Worm (Caenorhabditis elegans): ENCODE measurements around the gene zig-3.

The zig-3 gene

ce11 chrX:7953695-7954094, 23.1 kb downstream of the zig-3 start:
- TF ChIP-seq efl-1 (optimal IDR thresholded peaks at IDR 0.05) (no peak), efl-1 (GFP tag; optimal IDR thresholded peaks at IDR 0.05 in 1 of 2) (peak in 1 of 2 experiments; percentile 8), ztf-4 (tag; optimal IDR thresholded peaks at IDR 0.05) (no peak), nhr-77 (tag; optimal IDR thresholded peaks at IDR 0.05) (no peak), alr-1 (tag; optimal IDR thresholded peaks at IDR 0.05; ENCODE audit: borderline replicate concordance) (no peak)

DNA sequence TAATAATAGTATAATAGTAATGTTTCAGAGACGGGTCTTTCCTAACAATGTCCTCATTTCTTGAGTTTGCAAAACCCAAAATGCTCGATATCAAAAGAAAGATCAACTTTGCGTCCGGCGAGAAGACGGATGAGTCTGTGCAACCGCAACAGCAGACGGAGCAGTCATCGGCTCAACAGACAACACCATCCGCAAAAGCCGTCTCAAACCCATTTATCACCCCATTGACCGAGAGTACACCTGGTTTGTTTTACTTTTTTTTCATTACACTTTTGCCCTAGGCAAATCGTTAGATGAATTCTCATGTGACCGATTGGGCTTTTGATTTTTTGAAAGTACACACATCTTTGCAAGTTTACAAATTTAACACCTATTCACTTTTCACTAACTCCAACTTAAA, 23.8 kb downstream of the zig-3 start, which contains the start of gene dct-1:
dct-1 (plus strand) TSS at position 27 of the 400 bp plus-strand sequence.
- TF ChIP-seq egl-27 (tag; optimal IDR thresholded peaks at IDR 0.05): no peak
- peak; percentile 13 for TF ChIP-seq ztf-4 (tag; optimal IDR thresholded peaks at IDR 0.05)
- no peak for TF ChIP-seq elt-3 (tag; optimal IDR thresholded peaks at IDR 0.05)
- TF ChIP-seq unc-62 (GFP tag; optimal IDR thresholded peaks at IDR 0.05): no peak
- no peak for TF ChIP-seq hlh-4 (tag; optimal IDR thresholded peaks at IDR 0.05)
- TF ChIP-seq F16B12.6 (tag; optimal IDR thresholded peaks at IDR 0.05): no peak
- TF ChIP-seq irx-1 (tag; optimal IDR thresholded peaks at IDR 0.05): peak; percentile 8
- no peak for TF ChIP-seq dpl-1 (GFP tag; optimal IDR thresholded peaks at IDR 0.05)
- TF ChIP-seq dsc-1 (tag; optimal IDR thresholded peaks at IDR 0.05): no peak
- TF ChIP-seq mep-1 (tag; optimal IDR thresholded peaks at IDR 0.05): no peak
- TF ChIP-seq C34B4.2 (tag; optimal IDR thresholded peaks at IDR 0.05): no peak
- no peak for TF ChIP-seq ceh-88 (GFP tag; IDR thresholded peaks at IDR 0.05)
- TF ChIP-seq ztf-11 (tag; optimal IDR thresholded peaks at IDR 0.05): no peak
- no peak for TF ChIP-seq nhr-76 (tag; optimal IDR thresholded peaks at IDR 0.05)
- TF ChIP-seq zag-1 (tag; optimal IDR thresholded peaks at IDR 0.05): no peak
- no peak for TF ChIP-seq ceh-63 (GFP tag; optimal IDR thresholded peaks at IDR 0.05)
- TF ChIP-seq nhr-12 (tag; optimal IDR thresholded peaks at IDR 0.05): no peak
- TF ChIP-seq ama-1 (optimal IDR thresholded peaks at IDR 0.05): no peak
- no peak for TF ChIP-seq aha-1 (tag; optimal IDR thresholded peaks at IDR 0.05)
- no peak for TF ChIP-seq vab-15 (tag; optimal IDR thresholded peaks at IDR 0.05)
- no peak for TF ChIP-seq tbx-2 (tag; optimal IDR thresholded peaks at IDR 0.05)
- TF ChIP-seq nhr-84 (tag; optimal IDR thresholded peaks at IDR 0.05): no peak
- peak; percentile 0 for TF ChIP-seq nhr-47 (tag; optimal IDR thresholded peaks at IDR 0.05)
- no peak for TF ChIP-seq aly-2 (tag; optimal IDR thresholded peaks at IDR 0.05)
- no peak for TF ChIP-seq zip-4 (GFP tag; optimal IDR thresholded peaks at IDR 0.05)
- no peak for TF ChIP-seq C04F5.9 (tag; optimal IDR thresholded peaks at IDR 0.05)
- TF ChIP-seq ceh-8 (GFP tag; optimal IDR thresholded peaks at IDR 0.05): no peak
- no peak for TF ChIP-seq nhr-90 (tag; optimal IDR thresholded peaks at IDR 0.05; ENCODE audit: poor library complexity)
- TF ChIP-seq xbp-1 (tag; optimal IDR thresholded peaks at IDR 0.05): no peak
- TF ChIP-seq ets-5 (GFP tag; IDR thresholded peaks at IDR 0.05): no peak
- no peak for TF ChIP-seq efl-1 (optimal IDR thresholded peaks at IDR 0.05)
- peak in 1 of 2 experiments; percentile 55 for TF ChIP-seq efl-1 (GFP tag; optimal IDR thresholded peaks at IDR 0.05 in 1 of 2)
- TF ChIP-seq sup-37 (GFP tag; optimal IDR thresholded peaks at IDR 0.05): no peak
- no peak for TF ChIP-seq unc-86 (tag; optimal IDR thresholded peaks at IDR 0.05)
- peak; percentile 16 for TF ChIP-seq unc-130 (tag; optimal IDR thresholded peaks at IDR 0.05)
- TF ChIP-seq nhr-20 (tag; optimal IDR thresholded peaks at IDR 0.05): peak; percentile 18
- peak; percentile 62 for TF ChIP-seq lin-14 (GFP tag; optimal IDR thresholded peaks at IDR 0.05)
- peak; percentile 63 for TF ChIP-seq nhr-71 (tag; optimal IDR thresholded peaks at IDR 0.05)
- no peak for TF ChIP-seq grh-1 (GFP tag; IDR thresholded peaks at IDR 0.05)
- TF ChIP-seq ceh-82 (tag; optimal IDR thresholded peaks at IDR 0.05): no peak
- TF ChIP-seq pax-3 (tag; optimal IDR thresholded peaks at IDR 0.05): peak; percentile 9
- TF ChIP-seq nhr-19 (GFP tag; conservative IDR thresholded peaks at IDR 0.05): peak; percentile 45
- peak; percentile 14 for TF ChIP-seq lin-39 (tag; optimal IDR thresholded peaks at IDR 0.05)
- TF ChIP-seq unc-30 (tag; optimal IDR thresholded peaks at IDR 0.05): no peak
- TF ChIP-seq mdl-1 (tag; optimal IDR thresholded peaks at IDR 0.05): peak in 1 of 2 experiments; percentile 21
- TF ChIP-seq lsy-2 (tag; optimal IDR thresholded peaks at IDR 0.05): peak in 1 of 2 experiments; percentile 16
- TF ChIP-seq egl-13 (tag; optimal IDR thresholded peaks at IDR 0.05): no peak
- TF ChIP-seq elt-2 (tag; optimal IDR thresholded peaks at IDR 0.05): no peak
- TF ChIP-seq ceh-90 (tag; optimal IDR thresholded peaks at IDR 0.05): no peak
- TF ChIP-seq swsn-7 (tag; optimal IDR thresholded peaks at IDR 0.05): no peak

Measured in whole organism, L1 larva.